Worm (Caenorhabditis elegans) whole organism, L2 larva: ENCODE data around the gene F36G9.15.
"Not testable (repeated sequence)": the region's sequence is repeated elsewhere in the genome, so short reads cannot be mapped to it uniquely, and the experiment has no call there.

Experiments used
- C34F6.9 ChIP-seq: fragments of 150-350 bp; optimal IDR thresholded peaks from 2 replicates; lab custom pipeline; 2014; ENCODE audit warnings: missing biosample characterization, missing genetic modification characterization
- F13H6.1 ChIP-seq: sonication (generic microtip); optimal IDR thresholded peaks from 2 replicates; lab custom pipeline; 2016; ENCODE audit warnings: missing genetic modification characterization, missing compliant biosample characterization
- R02D3.7 ChIP-seq: fragments of 150-350 bp; optimal IDR thresholded peaks from 2 replicates; lab custom pipeline; 2014; ENCODE audit warnings: missing biosample characterization, missing genetic modification characterization
- Y55F3AM.14 ChIP-seq: fragments of 200-800 bp; sonication (Bioruptor generic); optimal IDR thresholded peaks from 2 replicates; lab custom pipeline; 2018; ENCODE audit warnings: mild to moderate bottlenecking, missing genetic modification characterization, missing compliant biosample characterization
- ZK546.5 ChIP-seq: sonication (generic microtip); optimal IDR thresholded peaks from 2 replicates; lab custom pipeline; 2017; ENCODE audit warnings: missing biosample characterization, missing genetic modification characterization
- alr-1 ChIP-seq: fragments of 150-350 bp; optimal IDR thresholded peaks from 2 replicates; lab custom pipeline; 2014; ENCODE audit warnings: missing biosample characterization, missing genetic modification characterization
- aly-2 ChIP-seq: fragments of 150-350 bp; optimal IDR thresholded peaks from 2 replicates; lab custom pipeline; 2014; ENCODE audit warnings: missing biosample characterization, missing genetic modification characterization
- ama-1 ChIP-seq: fragments of 150-350 bp; optimal IDR thresholded peaks from 2 replicates; lab custom pipeline; 2018; ENCODE audit warnings: inconsistent platforms
- blmp-1 ChIP-seq: sonication (generic microtip); optimal IDR thresholded peaks from 2 replicates; lab custom pipeline; 2017; ENCODE audit warnings: missing genetic modification characterization, mild to moderate bottlenecking, missing compliant biosample characterization, antibody characterized with exemption, moderate library complexity; ENCODE audit not compliant: insufficient read depth
- ceh-82 ChIP-seq: fragments of 150-350 bp; optimal IDR thresholded peaks from 2 replicates; lab custom pipeline; 2014; ENCODE audit warnings: missing biosample characterization, missing genetic modification characterization
- crh-2 ChIP-seq: sonication (generic microtip); optimal IDR thresholded peaks from 2 replicates; lab custom pipeline; 2017; ENCODE audit warnings: missing biosample characterization, missing genetic modification characterization
- egl-27 ChIP-seq: sonication (generic microtip); optimal IDR thresholded peaks from 3 replicates; lab custom pipeline; 2017; ENCODE audit warnings: missing biosample characterization, missing genetic modification reagents, missing genetic modification characterization
- fos-1 ChIP-seq: fragments of 150-350 bp; optimal IDR thresholded peaks from 2 replicates; lab custom pipeline; 2014; ENCODE audit warnings: missing biosample characterization, missing genetic modification characterization
- gmeb-1 ChIP-seq: fragments of 150-350 bp; optimal IDR thresholded peaks from 2 replicates; lab custom pipeline; 2014; ENCODE audit warnings: missing biosample characterization, missing genetic modification characterization
- lin-11 ChIP-seq: fragments of 150-350 bp; sonication (generic microtip); optimal IDR thresholded peaks from 2 replicates; lab custom pipeline; 2014; ENCODE audit warnings: missing biosample characterization, missing genetic modification characterization, inconsistent platforms, mixed read lengths
- lin-13 ChIP-seq: fragments of 150-350 bp; optimal IDR thresholded peaks from 2 replicates; lab custom pipeline; 2014; ENCODE audit warnings: missing biosample characterization, missing genetic modification reagents, missing genetic modification characterization
- lsy-2 ChIP-seq, 2 experiments: fragments of 150-350 bp in 1 of 2; sonication (generic microtip) in 1 of 2; optimal IDR thresholded peaks; 2 replicates each; lab custom pipeline; 2014 to 2017; ENCODE audit warnings: missing biosample characterization in 2 of 2, missing genetic modification characterization in 2 of 2
- mab-5 ChIP-seq: fragments of 150-350 bp; optimal IDR thresholded peaks from 2 replicates; lab custom pipeline; 2014; ENCODE audit warnings: missing biosample characterization, missing genetic modification characterization
- nhr-10 ChIP-seq: sonication (generic microtip); optimal IDR thresholded peaks from 2 replicates; lab custom pipeline; 2017; ENCODE audit warnings: missing biosample characterization, missing genetic modification characterization
- nhr-129 ChIP-seq: fragments of 150-350 bp; optimal IDR thresholded peaks from 2 replicates; lab custom pipeline; 2014; ENCODE audit warnings: missing biosample characterization, missing genetic modification characterization
- nhr-21 ChIP-seq: fragments of 150-350 bp; optimal IDR thresholded peaks from 2 replicates; lab custom pipeline; 2014; ENCODE audit warnings: missing biosample characterization, missing genetic modification characterization
- nhr-23 ChIP-seq: fragments of 150-350 bp; optimal IDR thresholded peaks from 2 replicates; lab custom pipeline; 2014; ENCODE audit warnings: missing biosample characterization, missing genetic modification reagents, missing genetic modification characterization
- peb-1 ChIP-seq: fragments of 150-350 bp; optimal IDR thresholded peaks from 2 replicates; lab custom pipeline; 2014; ENCODE audit warnings: missing biosample characterization, missing genetic modification characterization
- sem-4 ChIP-seq: fragments of 150-350 bp; optimal IDR thresholded peaks from 2 replicates; lab custom pipeline; 2014; ENCODE audit warnings: missing biosample characterization, missing genetic modification reagents, missing genetic modification characterization
- skn-1 ChIP-seq: sonication (generic microtip); optimal IDR thresholded peaks from 2 replicates; lab custom pipeline; 2017; ENCODE audit warnings: missing biosample characterization, missing genetic modification characterization
- sma-3 ChIP-seq: sonication (generic microtip); optimal IDR thresholded peaks from 2 replicates; lab custom pipeline; 2016; ENCODE audit warnings: missing genetic modification reagents, missing genetic modification characterization, missing compliant biosample characterization
- sma-9 ChIP-seq, 2 experiments: fragments of 150-350 bp in 1 of 2; sonication (generic microtip) in 1 of 2; optimal IDR thresholded peaks; 2 replicates each; lab custom pipeline; 2014 to 2016; ENCODE audit warnings: missing genetic modification characterization in 2 of 2, mild to moderate bottlenecking in 1 of 2, missing biosample characterization in 1 of 2, missing compliant biosample characterization in 1 of 2, missing genetic modification reagents in 1 of 2, moderate library complexity in 1 of 2
- snpc-4 ChIP-seq: fragments of 150-350 bp; optimal IDR thresholded peaks from 2 replicates; lab custom pipeline; 2014; ENCODE audit warnings: missing biosample characterization, missing genetic modification characterization
- unc-55 ChIP-seq: fragments of 150-350 bp; sonication (generic microtip); optimal IDR thresholded peaks from 3 replicates; lab custom pipeline; 2014; ENCODE audit warnings: missing biosample characterization, missing genetic modification reagents, missing genetic modification characterization
- unc-62 ChIP-seq: fragments of 150-350 bp; optimal IDR thresholded peaks from 2 replicates; lab custom pipeline; 2014; ENCODE audit warnings: missing biosample characterization, missing genetic modification reagents, missing genetic modification characterization
- ztf-1 ChIP-seq: fragments of 200-800 bp; sonication (Bioruptor generic); conservative IDR thresholded peaks from 2 replicates; pipeline ENCODE4 v1.3.6; 2022; ENCODE audit warnings: missing genetic modification characterization, missing compliant biosample characterization
- ztf-4 ChIP-seq: fragments of 150-350 bp; optimal IDR thresholded peaks from 2 replicates; lab custom pipeline; 2014; ENCODE audit warnings: missing biosample characterization, missing genetic modification characterization

The F36G9.15 gene

ce11 chrV:16002288-16002687 lies 14.3 kb upstream of the F36G9.15 start, which contains the start of gene nhr-63:
Gene nhr-63, plus strand, starts transcription at chrV:16002588.
- TF ChIP-seq Y55F3AM.14 (no peak), nhr-23 (no peak), mab-5 (tag; lab: Kevin White, UChicago) (no peak), ceh-82 (tag; lab: Kevin White, UChicago) (no peak), C34F6.9 (no peak), lin-11 (tag; lab: Kevin White, UChicago) (no peak), blmp-1 (tag; lab: Kevin White, UChicago) (no peak), lin-13 (no peak)

ce11 chrV:16000433-16000832 lies 12.5 kb upstream of the F36G9.15 start, which contains the start of gene nhr-50:
Gene nhr-50, minus strand, starts transcription at chrV:16000631.
- peak; percentile 91 for TF ChIP-seq sma-9 (GFP tag; optimal IDR thresholded peaks at IDR 0.05; lab: Kevin White, UChicago)
- TF ChIP-seq sma-9 (tag; optimal IDR thresholded peaks at IDR 0.05; lab: Kevin White, UChicago), result no peak
- peak; percentile 45 for TF ChIP-seq nhr-21
- TF ChIP-seq ztf-4 (tag; lab: Kevin White, UChicago), result peak; percentile 8
- TF ChIP-seq nhr-10 (tag; lab: Kevin White, UChicago), result no peak
- TF ChIP-seq nhr-129 (tag; lab: Kevin White, UChicago), result peak; percentile 54
- peak; percentile 83 for TF ChIP-seq crh-2 (tag; lab: Kevin White, UChicago)
- TF ChIP-seq sma-3, result peak; percentile 69
- TF ChIP-seq egl-27 (tag; lab: Kevin White, UChicago), result peak; percentile 57
- TF ChIP-seq gmeb-1 (tag; lab: Kevin White, UChicago), result peak; percentile 8
- no peak for TF ChIP-seq lin-13
- no peak for TF ChIP-seq R02D3.7
- no peak for TF ChIP-seq skn-1 (tag; lab: Kevin White, UChicago)
- TF ChIP-seq F13H6.1 (tag; lab: Kevin White, UChicago), result peak; percentile 53
- peak; percentile 97 for TF ChIP-seq blmp-1 (tag; lab: Kevin White, UChicago)
- TF ChIP-seq lsy-2 (tag; optimal IDR thresholded peaks at IDR 0.05; lab: Kevin White, UChicago), result no peak
- peak; percentile 99 for TF ChIP-seq fos-1 (tag; lab: Kevin White, UChicago)
- no peak for TF ChIP-seq sem-4 (tag; lab: Kevin White, UChicago)
- no peak for TF ChIP-seq peb-1 (tag; lab: Kevin White, UChicago)
- TF ChIP-seq C34F6.9, result peak; percentile 45
- TF ChIP-seq, all 48 proteins: peak for 12

- TF ChIP-seq unc-62 (GFP tag; lab: Kevin White, UChicago) (no peak), nhr-23 (no peak)
Measured at ce11 chrV:15996655-15997186, 8.7 kb upstream of the F36G9.15 start, which contains the start of the genes C06C6.9 and C06C6.8. Gene C06C6.9, minus strand, starts transcription at chrV:15996755. Gene C06C6.8, plus strand, starts transcription at chrV:15997136.

ce11 chrV:15991850-15992249 lies 3.9 kb upstream of the F36G9.15 start, which contains the start of gene C06C6.7:
Gene C06C6.7, plus strand, starts transcription at chrV:15992150.
- TF ChIP-seq ama-1 (lab: Kevin White, UChicago); snpc-4 (tag; lab: Kevin White, UChicago); ztf-1: not testable (repeated sequence)

- TF ChIP-seq snpc-4 (tag; lab: Kevin White, UChicago), result peak; percentile 56
- no peak for TF ChIP-seq ZK546.5 (tag; lab: Kevin White, UChicago)
- TF ChIP-seq fos-1 (tag; lab: Kevin White, UChicago), result peak; percentile 36
Measured at ce11 chrV:15982733-15983344, 5.1 kb downstream of the F36G9.15 start, which contains the start of the genes fbxa-99 and F36G9.13. Gene fbxa-99, minus strand, starts transcription at chrV:15982854. Gene F36G9.13, plus strand, starts transcription at chrV:15983294.

ce11 chrV:15978232-15978764 lies 9.7 kb downstream of the F36G9.15 start, which contains the start of gene oac-20:
Gene oac-20, plus strand, starts transcription at chrV:15978714.
- TF ChIP-seq aly-2 (tag; lab: Kevin White, UChicago) (no peak), alr-1 (tag; lab: Kevin White, UChicago) (no peak), Y55F3AM.14 (no peak), unc-55 (GFP tag; lab: Kevin White, UChicago) (no peak), fos-1 (tag; lab: Kevin White, UChicago) (peak; percentile 76), sma-3 (no peak), lin-11 (tag; lab: Kevin White, UChicago) (no peak)
